Worm (Caenorhabditis elegans) whole organism, mixed stage, embryonic: ENCODE results near the gene srh-140.

Experiments used
- M03D4.4 ChIP-seq: sonication (generic microtip); optimal IDR thresholded peaks from 2 replicates; lab custom pipeline; 2017; ENCODE audit warnings: mild to moderate bottlenecking, missing genetic modification characterization, missing compliant biosample characterization
- bed-3 ChIP-seq: fragments of 200-800 bp; sonication (Bioruptor generic); optimal IDR thresholded peaks from 3 replicates; lab custom pipeline; 2018; ENCODE audit warnings: mild to moderate bottlenecking, missing genetic modification characterization, moderate library complexity, missing compliant biosample characterization
- ceh-39 ChIP-seq: fragments of 150-350 bp; optimal IDR thresholded peaks from 2 replicates; lab custom pipeline; 2014; ENCODE audit warnings: missing biosample characterization, missing genetic modification characterization
- ceh-43 ChIP-seq: fragments of 200-800 bp; sonication (Bioruptor generic); optimal IDR thresholded peaks from 2 replicates; lab custom pipeline; 2018; ENCODE audit warnings: mild to moderate bottlenecking, missing genetic modification characterization, moderate library complexity, missing compliant biosample characterization
- ces-1 ChIP-seq: fragments of 150-350 bp; optimal IDR thresholded peaks from 2 replicates; lab custom pipeline; 2014; ENCODE audit warnings: missing biosample characterization, missing genetic modification reagents, missing genetic modification characterization
- cnd-1 ChIP-seq: fragments of 200-800 bp; sonication (Bioruptor generic); optimal IDR thresholded peaks from 2 replicates; lab custom pipeline; 2018; ENCODE audit warnings: mild to moderate bottlenecking, missing genetic modification characterization, missing compliant biosample characterization
- drap-1 ChIP-seq: fragments of 200-800 bp; sonication (Bioruptor generic); optimal IDR thresholded peaks from 3 replicates; lab custom pipeline; 2018; ENCODE audit warnings: mild to moderate bottlenecking, missing genetic modification characterization, missing compliant biosample characterization
- elt-1 ChIP-seq: sonication (generic microtip); optimal IDR thresholded peaks from 2 replicates; lab custom pipeline; 2017; ENCODE audit warnings: missing genetic modification characterization, mild to moderate bottlenecking, missing compliant biosample characterization, antibody characterized with exemption, moderate library complexity, borderline replicate concordance; ENCODE audit not compliant: insufficient read depth
- elt-3 ChIP-seq: fragments of 150-350 bp; optimal IDR thresholded peaks from 2 replicates; lab custom pipeline; 2014; ENCODE audit warnings: missing biosample characterization, missing genetic modification characterization
- flh-1 ChIP-seq: fragments of 200-800 bp; sonication (Bioruptor generic); optimal IDR thresholded peaks from 2 replicates; lab custom pipeline; 2018; ENCODE audit warnings: mild to moderate bottlenecking, missing genetic modification characterization, moderate library complexity, missing compliant biosample characterization
- ham-2 ChIP-seq: fragments of 200-800 bp; sonication (Bioruptor generic); optimal IDR thresholded peaks from 2 replicates; lab custom pipeline; 2018; ENCODE audit warnings: mild to moderate bottlenecking, missing genetic modification characterization, missing compliant biosample characterization
- hlh-1 ChIP-seq: fragments of 150-350 bp; optimal IDR thresholded peaks from 2 replicates; lab custom pipeline; 2014; ENCODE audit warnings: missing biosample characterization, missing genetic modification reagents, missing genetic modification characterization
- lin-13 ChIP-seq: fragments of 150-350 bp; optimal IDR thresholded peaks from 2 replicates; lab custom pipeline; 2014; ENCODE audit warnings: missing biosample characterization, missing genetic modification characterization
- lin-32 ChIP-seq: fragments of 200-800 bp; sonication (Bioruptor generic); optimal IDR thresholded peaks from 2 replicates; lab custom pipeline; 2018; ENCODE audit warnings: mild to moderate bottlenecking, missing genetic modification characterization, missing compliant biosample characterization
- lsy-2 ChIP-seq: fragments of 150-350 bp; optimal IDR thresholded peaks from 2 replicates; lab custom pipeline; 2014; ENCODE audit warnings: missing biosample characterization, missing genetic modification characterization
- mep-1 ChIP-seq: fragments of 150-350 bp; optimal IDR thresholded peaks from 2 replicates; lab custom pipeline; 2017; ENCODE audit warnings: missing biosample characterization, missing genetic modification reagents, missing genetic modification characterization, inconsistent platforms
- nhr-12 ChIP-seq: fragments of 150-350 bp; optimal IDR thresholded peaks from 2 replicates; lab custom pipeline; 2014; ENCODE audit warnings: missing biosample characterization, missing genetic modification characterization
- nhr-28 ChIP-seq: fragments of 150-350 bp; optimal IDR thresholded peaks from 2 replicates; lab custom pipeline; 2014; ENCODE audit warnings: missing biosample characterization, missing genetic modification characterization
- nhr-76 ChIP-seq: sonication (generic microtip); optimal IDR thresholded peaks from 2 replicates; lab custom pipeline; 2017; ENCODE audit warnings: missing biosample characterization, missing genetic modification characterization
- pha-4 ChIP-seq: fragments of 150-350 bp; optimal IDR thresholded peaks from 2 replicates; lab custom pipeline; 2018; ENCODE audit warnings: missing biosample characterization, missing genetic modification reagents, missing genetic modification characterization
- snpc-4 ChIP-seq: fragments of 150-350 bp; optimal IDR thresholded peaks from 2 replicates; lab custom pipeline; 2014; ENCODE audit warnings: missing biosample characterization, missing genetic modification characterization
- sptf-1 ChIP-seq: sonication (generic microtip); optimal IDR thresholded peaks from 2 replicates; lab custom pipeline; 2017; ENCODE audit warnings: mild to moderate bottlenecking, missing genetic modification characterization, moderate library complexity, missing compliant biosample characterization
- tbx-8 ChIP-seq: fragments of 200-800 bp; sonication (Bioruptor generic); optimal IDR thresholded peaks from 2 replicates; lab custom pipeline; 2018; ENCODE audit warnings: mild to moderate bottlenecking, missing genetic modification characterization, moderate library complexity, missing compliant biosample characterization
- unc-120 ChIP-seq: sonication (generic microtip); optimal IDR thresholded peaks from 2 replicates; lab custom pipeline; 2017; ENCODE audit warnings: missing genetic modification characterization, missing compliant biosample characterization; ENCODE audit not compliant: poor library complexity, severe bottlenecking
- unc-62 ChIP-seq: fragments of 150-350 bp; optimal IDR thresholded peaks from 2 replicates; lab custom pipeline; 2014; ENCODE audit warnings: missing biosample characterization, missing genetic modification reagents, missing genetic modification characterization
- zip-8 ChIP-seq: fragments of 150-350 bp; optimal IDR thresholded peaks from 2 replicates; lab custom pipeline; 2014; ENCODE audit warnings: missing biosample characterization, missing genetic modification characterization
- ztf-11 ChIP-seq: fragments of 150-350 bp; optimal IDR thresholded peaks from 2 replicates; lab custom pipeline; 2014; ENCODE audit warnings: missing biosample characterization, missing genetic modification characterization

Gene srh-140

DNA sequence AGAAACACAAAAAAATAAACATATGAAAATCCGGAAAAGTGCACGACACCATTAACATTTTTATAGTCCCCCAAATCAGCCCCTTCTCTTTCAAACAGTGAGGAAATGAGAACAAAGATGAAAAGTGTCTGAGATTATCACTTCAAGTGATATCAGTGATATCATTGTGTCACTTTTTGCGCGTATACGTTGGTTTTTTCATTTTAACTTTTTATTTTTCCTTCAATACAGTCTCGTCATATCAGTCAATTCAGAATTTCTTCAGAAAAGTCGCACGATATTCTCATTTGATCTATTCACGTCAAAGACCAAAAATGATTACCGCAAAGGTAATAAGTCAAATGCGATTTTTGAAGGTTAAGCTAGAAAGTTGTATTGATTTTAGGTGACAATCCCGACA, 17.2 kb upstream of the srh-140 start, which contains the start of gene twk-34:
twk-34 (plus strand) TSS at position 216 of the 400 bp plus-strand sequence.
- TF ChIP-seq elt-3 (tag; lab: Kevin White, UChicago) (no peak), ham-2 (no peak), M03D4.4 (tag; lab: Kevin White, UChicago) (no peak), nhr-12 (tag; lab: Kevin White, UChicago) (no peak)

DNA sequence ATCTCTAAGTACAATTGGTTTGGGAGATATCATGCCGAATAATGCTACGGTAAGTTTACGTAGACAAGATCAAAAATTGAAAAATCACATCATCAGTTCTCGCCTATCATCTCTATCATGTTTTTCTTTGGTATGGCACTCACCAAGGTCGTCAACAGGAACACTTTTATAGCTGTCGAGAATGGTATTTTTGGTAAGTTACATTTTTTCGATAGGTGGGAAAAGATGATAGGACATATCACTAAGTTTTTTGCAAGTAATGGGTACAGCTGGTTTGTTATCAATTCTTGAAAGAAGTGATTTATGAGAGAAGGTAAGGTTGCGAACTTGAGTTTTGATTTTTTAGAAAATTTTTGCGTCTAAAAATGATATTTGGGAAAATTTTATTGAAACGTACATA, 14.0 kb upstream of the srh-140 start:
- TF ChIP-seq cnd-1, result no peak
- TF ChIP-seq ceh-39 (tag; lab: Kevin White, UChicago), result no peak

DNA sequence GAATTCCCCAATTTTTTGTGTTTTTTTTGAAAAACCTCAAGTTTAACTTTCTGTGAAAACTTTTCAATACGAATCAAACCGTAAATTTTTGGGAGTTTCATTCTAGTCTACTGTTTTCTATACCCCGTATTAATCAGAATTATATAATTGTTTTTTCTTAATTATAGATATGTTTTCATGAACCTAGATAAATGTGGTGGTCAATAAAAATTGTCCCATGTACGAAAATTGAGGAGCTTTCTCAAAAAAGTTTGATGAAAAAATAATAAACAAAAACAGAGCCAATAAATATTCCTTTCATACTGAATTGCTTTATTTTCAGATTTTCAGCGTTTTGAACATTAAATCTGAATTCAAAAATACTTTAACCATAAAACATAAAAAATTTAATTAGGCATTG, 11.6 kb upstream of the srh-140 start, which contains the start of gene Y6E2A.1:
Y6E2A.1 (minus strand) TSS at position 101 of the 400 bp plus-strand sequence.
- TF ChIP-seq pha-4 (tag; lab: Kevin White, UChicago), result no peak
- no peak for TF ChIP-seq lin-32
- no peak for TF ChIP-seq lin-13 (tag; lab: Kevin White, UChicago)

DNA sequence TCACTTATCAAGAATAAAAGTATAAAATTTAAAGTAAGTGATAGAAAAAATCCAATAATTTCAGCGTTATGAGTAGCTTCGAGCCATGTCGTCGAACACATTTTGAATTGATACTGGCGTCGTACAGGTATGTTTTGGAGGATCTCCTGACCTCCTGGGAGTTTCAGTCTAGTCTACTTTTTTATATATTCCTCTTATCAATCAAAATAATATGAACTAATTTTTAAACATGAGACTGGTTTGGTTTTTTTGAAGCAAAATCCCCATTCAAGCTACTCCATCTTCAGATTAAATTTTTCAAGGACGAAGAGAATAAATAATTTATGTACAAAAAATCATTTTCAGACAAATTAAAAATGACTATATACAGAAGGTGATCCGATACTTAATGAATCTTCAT, 10.1 kb upstream of the srh-140 start, which contains the start of gene str-101:
str-101 (minus strand) TSS at position 101 of the 400 bp plus-strand sequence.
- no peak for TF ChIP-seq elt-1 (tag; lab: Kevin White, UChicago)
- TF ChIP-seq cnd-1, result no peak
- TF ChIP-seq ztf-11 (tag; lab: Kevin White, UChicago), result no peak
- TF ChIP-seq nhr-12 (tag; lab: Kevin White, UChicago), result no peak
- no peak for TF ChIP-seq drap-1 (GFP tag; lab: Kevin White, UChicago)
- no peak for TF ChIP-seq tbx-8 (GFP tag; lab: Kevin White, UChicago)
- no peak for TF ChIP-seq hlh-1 (tag; lab: Kevin White, UChicago)
- no peak for TF ChIP-seq lsy-2 (tag; lab: Kevin White, UChicago)
- no peak for TF ChIP-seq lin-13 (tag; lab: Kevin White, UChicago)
- TF ChIP-seq elt-3 (tag; lab: Kevin White, UChicago), result no peak
- no peak for TF ChIP-seq nhr-76 (tag; lab: Kevin White, UChicago)
- no peak for TF ChIP-seq ces-1 (GFP tag; lab: Kevin White, UChicago)
- no peak for TF ChIP-seq ceh-43 (GFP tag; lab: Kevin White, UChicago)
- no peak for TF ChIP-seq snpc-4 (tag; lab: Kevin White, UChicago)
- no peak for TF ChIP-seq unc-62 (GFP tag; lab: Kevin White, UChicago)
- TF ChIP-seq ceh-39 (tag; lab: Kevin White, UChicago), result no peak
- TF ChIP-seq flh-1 (GFP tag; lab: Kevin White, UChicago), result no peak
- TF ChIP-seq, all 35 proteins: peak for 0

DNA sequence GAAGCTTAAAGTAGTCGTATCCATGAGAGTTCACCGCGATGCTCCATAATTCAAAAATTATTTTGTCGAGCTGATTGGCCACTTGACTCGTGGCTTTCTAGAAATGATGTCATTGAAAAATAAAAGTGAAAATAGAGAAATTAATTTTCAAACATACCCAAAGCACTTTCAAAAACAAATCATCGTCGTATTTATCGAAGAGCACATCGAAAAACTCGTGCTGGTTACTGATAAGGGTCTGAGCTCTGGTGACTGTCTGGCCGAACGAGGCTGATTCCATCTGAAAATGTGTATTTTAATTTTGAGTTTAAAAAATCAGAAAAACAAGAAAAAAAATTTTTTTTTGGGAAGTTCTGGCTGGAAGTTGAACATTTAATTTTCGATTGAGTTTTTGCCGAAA, 9.6 kb upstream of the srh-140 start:
- no peak for TF ChIP-seq ham-2
- no peak for TF ChIP-seq ceh-43 (GFP tag; lab: Kevin White, UChicago)
- TF ChIP-seq zip-8 (tag; lab: Kevin White, UChicago), result no peak
- TF ChIP-seq sptf-1 (tag; lab: Kevin White, UChicago), result no peak

DNA sequence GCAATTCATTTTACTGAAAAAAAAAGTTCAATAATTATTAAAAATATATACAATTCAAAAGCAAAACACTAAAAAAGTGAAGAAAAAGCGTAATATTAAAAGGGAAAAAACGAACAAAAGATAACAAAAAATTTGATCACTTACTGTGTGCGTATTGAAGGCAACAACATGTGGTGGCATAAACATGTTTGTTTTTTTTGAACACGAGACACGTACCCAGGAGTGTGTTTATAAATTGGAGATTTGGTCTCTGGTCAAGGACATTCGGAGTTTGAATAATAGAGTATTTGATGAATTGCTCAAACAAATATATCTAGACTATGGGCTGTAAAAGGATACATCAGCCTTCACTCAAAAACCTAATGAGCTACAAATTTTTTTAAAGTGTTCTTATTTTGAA, 6.4 kb upstream of the srh-140 start:
- TF ChIP-seq unc-120, result no peak
- no peak for TF ChIP-seq drap-1 (GFP tag; lab: Kevin White, UChicago)
- TF ChIP-seq M03D4.4 (tag; lab: Kevin White, UChicago), result no peak
- no peak for TF ChIP-seq pha-4 (tag; lab: Kevin White, UChicago)
- TF ChIP-seq bed-3 (GFP tag; lab: Kevin White, UChicago), result no peak
- TF ChIP-seq nhr-12 (tag; lab: Kevin White, UChicago), result no peak
- TF ChIP-seq cnd-1, result no peak
- TF ChIP-seq nhr-76 (tag; lab: Kevin White, UChicago), result no peak
- no peak for TF ChIP-seq mep-1 (tag; lab: Kevin White, UChicago)
- no peak for TF ChIP-seq lin-13 (tag; lab: Kevin White, UChicago)

DNA sequence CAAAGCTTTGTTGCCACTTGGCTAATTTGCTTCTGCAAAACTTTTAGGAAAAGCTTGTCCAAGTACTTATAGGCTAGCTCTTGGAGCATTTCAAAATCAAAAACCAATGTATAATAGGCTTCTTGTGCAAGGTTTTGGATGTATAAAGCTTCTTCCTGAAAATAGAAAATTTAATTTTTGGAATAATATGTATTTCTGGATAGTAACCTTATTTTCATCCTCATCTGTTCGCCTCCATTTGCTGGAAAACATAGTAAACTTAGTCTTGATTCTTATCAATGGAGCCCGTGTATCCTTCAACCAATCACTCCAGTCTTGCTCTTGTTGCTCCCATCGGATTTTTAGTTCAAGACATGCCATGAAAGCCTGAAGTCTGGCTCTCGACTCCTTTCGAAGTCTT, 5.3 kb upstream of the srh-140 start, which contains the start of gene Y6E2A.4:
Y6E2A.4 (minus strand) TSS at position 101 of the 400 bp plus-strand sequence.
- TF ChIP-seq nhr-28 (tag; lab: Kevin White, UChicago) (no peak), bed-3 (GFP tag; lab: Kevin White, UChicago) (no peak), lin-32 (no peak), hlh-1 (tag; lab: Kevin White, UChicago) (no peak), ham-2 (no peak), lin-13 (tag; lab: Kevin White, UChicago) (no peak), drap-1 (GFP tag; lab: Kevin White, UChicago) (no peak)
